Fruit fly (Drosophila melanogaster) whole organism, embryonic: Measurements from ENCODE around the gene NimB4.
A peak's percentile ranks its signal among the peaks of the same experiment; 100 is the strongest.

ENCODE experiments used
- BEAF-32 ChIP-seq: fragments of 200-800 bp; sonication (Bioruptor generic); optimal IDR thresholded peaks from 3 replicates; lab custom pipeline; 2017; ENCODE audit warnings: missing biosample characterization, missing genetic modification characterization, mild to moderate bottlenecking, moderate library complexity, missing genetic modification reagents
- Bteb2 ChIP-seq: fragments of 200-800 bp; sonication (Bioruptor generic); optimal IDR thresholded peaks from 2 replicates; lab custom pipeline; 2016; ENCODE audit warnings: missing biosample characterization, missing genetic modification characterization
- CG10366 ChIP-seq: fragments of 200-800 bp; sonication (Bioruptor generic); IDR thresholded peaks from 2 replicates; pipeline ENCODE4 v1.3.6; 2022; ENCODE audit warnings: missing biosample characterization, missing genetic modification characterization
- CG16813 ChIP-seq: fragments of 200-800 bp; sonication (Bioruptor generic); IDR thresholded peaks from 3 replicates; pipeline ENCODE4 v1.3.6; 2022; ENCODE audit warnings: missing biosample characterization, missing genetic modification characterization; ENCODE audit not compliant: partially characterized antibody
- CG17186 ChIP-seq: fragments of 200-800 bp; sonication (Bioruptor generic); optimal IDR thresholded peaks from 3 replicates; lab custom pipeline; 2017; ENCODE audit warnings: missing biosample characterization, missing genetic modification reagents, missing genetic modification characterization
- CG18476 ChIP-seq: fragments of 200-800 bp; sonication (Bioruptor generic); optimal IDR thresholded peaks from 2 replicates; lab custom pipeline; 2016; ENCODE audit warnings: missing biosample characterization, mild to moderate bottlenecking, missing genetic modification characterization
- CG18764 ChIP-seq: fragments of 200-800 bp; sonication (Bioruptor generic); optimal IDR thresholded peaks from 3 replicates; lab custom pipeline; 2016; ENCODE audit warnings: missing biosample characterization, missing genetic modification characterization
- CG4730 ChIP-seq: fragments of 200-800 bp; sonication (Bioruptor generic); IDR thresholded peaks from 2 replicates; pipeline ENCODE4 v1.3.6; 2022; ENCODE audit warnings: missing biosample characterization, missing genetic modification characterization
- CG6683 ChIP-seq: fragments of 200-800 bp; sonication (Bioruptor generic); optimal IDR thresholded peaks from 2 replicates; lab custom pipeline; 2017; ENCODE audit warnings: missing biosample characterization, mild to moderate bottlenecking, missing genetic modification characterization, missing genetic modification reagents
- CG7839 ChIP-seq: fragments of 200-800 bp; sonication (Bioruptor generic); optimal IDR thresholded peaks from 3 replicates; lab custom pipeline; 2018; ENCODE audit warnings: missing biosample characterization, mild to moderate bottlenecking, missing genetic modification characterization, moderate library complexity
- CG7963 ChIP-seq: fragments of 200-800 bp; sonication (Bioruptor generic); IDR thresholded peaks from 3 replicates; pipeline ENCODE4 v1.3.6; 2022; ENCODE audit warnings: missing biosample characterization, missing genetic modification characterization; ENCODE audit not compliant: partially characterized antibody
- CG8290 ChIP-seq, 3 experiments: fragments of 200-800 bp; sonication (Bioruptor generic); optimal IDR thresholded peaks; 2 replicates each; lab custom pipeline; 2016 to 2019; ENCODE audit warnings: missing biosample characterization in 3 of 3, missing genetic modification characterization in 3 of 3, mild to moderate bottlenecking in 2 of 3, moderate library complexity in 1 of 3
- CG8765 ChIP-seq: fragments of 200-800 bp; sonication (Bioruptor generic); IDR thresholded peaks from 2 replicates; pipeline ENCODE4 v1.3.6; 2022; ENCODE audit warnings: missing biosample characterization, missing genetic modification characterization
- CG9727 ChIP-seq: fragments of 200-800 bp; sonication (Bioruptor generic); optimal IDR thresholded peaks from 3 replicates; lab custom pipeline; 2017; ENCODE audit warnings: missing biosample characterization, mild to moderate bottlenecking, missing genetic modification characterization
- CG9817 ChIP-seq: fragments of 200-800 bp; sonication (Bioruptor generic); optimal IDR thresholded peaks from 2 replicates; lab custom pipeline; 2018; ENCODE audit warnings: missing biosample characterization, mild to moderate bottlenecking, missing genetic modification characterization, moderate library complexity
- CG9932 ChIP-seq: fragments of 200-800 bp; sonication (Bioruptor generic); IDR thresholded peaks from 2 replicates; pipeline ENCODE4 v1.3.6; 2022; ENCODE audit warnings: missing biosample characterization, missing genetic modification characterization
- Chrac-16 ChIP-seq: fragments of 200-800 bp; sonication (Bioruptor generic); optimal IDR thresholded peaks from 3 replicates; lab custom pipeline; 2016; ENCODE audit warnings: missing biosample characterization, missing genetic modification characterization
- CkIIα-i1 ChIP-seq: fragments of 200-800 bp; sonication (Bioruptor generic); IDR thresholded peaks from 2 replicates; pipeline ENCODE4 v1.3.6; 2022; ENCODE audit warnings: missing biosample characterization, missing genetic modification characterization
- CoRest ChIP-seq: fragments of 200-800 bp; sonication (Bioruptor generic); optimal IDR thresholded peaks from 3 replicates; lab custom pipeline; 2018; ENCODE audit warnings: missing biosample characterization, mild to moderate bottlenecking, missing genetic modification characterization, moderate library complexity
- CrebB ChIP-seq: fragments of 200-800 bp; sonication (Bioruptor generic); optimal IDR thresholded peaks from 3 replicates; lab custom pipeline; 2018; ENCODE audit warnings: missing biosample characterization, mild to moderate bottlenecking, missing genetic modification characterization
- Dref ChIP-seq: fragments of 200-800 bp; sonication (Bioruptor generic); IDR thresholded peaks from 2 replicates; pipeline ENCODE4 v1.3.6; 2022; ENCODE audit warnings: missing biosample characterization, missing genetic modification characterization
- Gug ChIP-seq: fragments of 200-800 bp; sonication (Bioruptor generic); IDR thresholded peaks from 4 replicates; pipeline ENCODE4 v1.3.6; 2022; ENCODE audit warnings: missing biosample characterization, missing genetic modification characterization
- HHEX ChIP-seq: fragments of 200-800 bp; sonication (Bioruptor generic); optimal IDR thresholded peaks from 3 replicates; lab custom pipeline; 2017; ENCODE audit warnings: missing biosample characterization, mild to moderate bottlenecking, missing genetic modification characterization, missing genetic modification reagents
- HLH3B ChIP-seq: fragments of 200-800 bp; sonication (Bioruptor generic); IDR thresholded peaks from 2 replicates; pipeline ENCODE4 v1.3.6; 2022; ENCODE audit warnings: missing biosample characterization, missing genetic modification characterization
- HLHmδ ChIP-seq: fragments of 200-800 bp; sonication (Bioruptor generic); optimal IDR thresholded peaks from 2 replicates; lab custom pipeline; 2018; ENCODE audit warnings: missing biosample characterization, mild to moderate bottlenecking, missing genetic modification characterization, moderate library complexity
- Lpt ChIP-seq: fragments of >200 bp; optimal IDR thresholded peaks from 2 replicates; lab custom pipeline; 2018; ENCODE audit warnings: missing biosample characterization, missing genetic modification characterization
- MBD-R2 ChIP-seq: fragments of 200-800 bp; sonication (Bioruptor generic); IDR thresholded peaks from 2 replicates; pipeline ENCODE4 v1.3.6; 2022; ENCODE audit warnings: missing biosample characterization, missing genetic modification characterization
- Max ChIP-seq: fragments of 200-800 bp; sonication (Bioruptor generic); optimal IDR thresholded peaks from 2 replicates; lab custom pipeline; 2016; ENCODE audit warnings: missing biosample characterization, mild to moderate bottlenecking, missing genetic modification characterization
- Meics ChIP-seq: fragments of 200-800 bp; sonication (Bioruptor generic); optimal IDR thresholded peaks from 2 replicates; lab custom pipeline; 2017; ENCODE audit warnings: missing biosample characterization, mild to moderate bottlenecking, missing genetic modification characterization
- Myb ChIP-seq: fragments of 200-800 bp; sonication (Bioruptor generic); optimal IDR thresholded peaks from 2 replicates; lab custom pipeline; 2016; ENCODE audit warnings: missing biosample characterization, missing genetic modification characterization
- NC2β ChIP-seq: fragments of 200-800 bp; sonication (Bioruptor generic); optimal IDR thresholded peaks from 2 replicates; lab custom pipeline; 2016; ENCODE audit warnings: missing biosample characterization, missing genetic modification characterization
- Nf-YA ChIP-seq: fragments of 200-800 bp; sonication (Bioruptor generic); IDR thresholded peaks from 2 replicates; pipeline ENCODE4 v1.3.6; 2022; ENCODE audit warnings: missing biosample characterization, missing genetic modification characterization
- Side ChIP-seq: fragments of 200-800 bp; sonication (Bioruptor generic); optimal IDR thresholded peaks from 2 replicates; lab custom pipeline; 2016; ENCODE audit warnings: missing biosample characterization, missing genetic modification characterization
- Sin3A ChIP-seq: fragments of >200 bp; optimal IDR thresholded peaks from 2 replicates; lab custom pipeline; 2018
- Vsx1 ChIP-seq: fragments of 200-800 bp; sonication (Bioruptor generic); optimal IDR thresholded peaks from 2 replicates; lab custom pipeline; 2017; ENCODE audit warnings: missing biosample characterization, mild to moderate bottlenecking, missing genetic modification characterization, missing genetic modification reagents
- ase ChIP-seq: fragments of 200-800 bp; sonication (Bioruptor generic); IDR thresholded peaks from 3 replicates; pipeline ENCODE4 v1.3.6; 2022; ENCODE audit warnings: missing biosample characterization, missing genetic modification characterization
- cad ChIP-seq: fragments of >200 bp; optimal IDR thresholded peaks from 2 replicates; lab custom pipeline; 2017; ENCODE audit warnings: missing biosample characterization, missing genetic modification characterization
- croc ChIP-seq: fragments of 200-800 bp; sonication (Bioruptor generic); conservative IDR thresholded peaks from 3 replicates; pipeline ENCODE4 v1.3.6; 2022; ENCODE audit warnings: missing biosample characterization, missing genetic modification characterization
- emc ChIP-seq: fragments of 200-800 bp; sonication (Bioruptor generic); optimal IDR thresholded peaks from 2 replicates; lab custom pipeline; 2016; ENCODE audit warnings: missing biosample characterization, missing genetic modification characterization
- esg ChIP-seq: fragments of 200-800 bp; sonication (Bioruptor generic); conservative IDR thresholded peaks from 2 replicates; pipeline ENCODE4 v1.3.6; 2022; ENCODE audit warnings: missing biosample characterization, missing genetic modification characterization
- exex ChIP-seq: fragments of 200-800 bp; sonication (Bioruptor generic); optimal IDR thresholded peaks from 4 replicates; lab custom pipeline; 2018; ENCODE audit warnings: missing biosample characterization, mild to moderate bottlenecking, missing genetic modification characterization, moderate library complexity
- hb ChIP-seq: fragments of 200-800 bp; sonication (Bioruptor generic); IDR thresholded peaks from 3 replicates; pipeline ENCODE4 v1.3.6; 2022; ENCODE audit warnings: missing biosample characterization, missing genetic modification characterization; ENCODE audit not compliant: partially characterized antibody
- hth ChIP-seq: fragments of >200 bp; optimal IDR thresholded peaks from 2 replicates; lab custom pipeline; 2017; ENCODE audit warnings: inconsistent platforms
- lov ChIP-seq, 2 experiments: fragments of 200-800 bp in 1 of 2; fragments of >200 bp in 1 of 2; sonication (Bioruptor generic) in 1 of 2; IDR thresholded peaks in 1 of 2; optimal IDR thresholded peaks in 1 of 2; 2 replicates in 1 of 2; 3 replicates in 1 of 2; pipeline versions ENCODE4 v1.3.6 to Lab custom; 2017 to 2022; ENCODE audit warnings: missing biosample characterization in 1 of 2, missing genetic modification characterization in 1 of 2
- org-1 ChIP-seq: fragments of 200-800 bp; sonication (Bioruptor generic); optimal IDR thresholded peaks from 2 replicates; lab custom pipeline; 2017; ENCODE audit warnings: missing biosample characterization, missing genetic modification characterization
- pros ChIP-seq: fragments of 200-800 bp; sonication (Bioruptor generic); optimal IDR thresholded peaks from 3 replicates; lab custom pipeline; 2019; ENCODE audit warnings: missing biosample characterization, mild to moderate bottlenecking, missing genetic modification characterization, moderate library complexity
- sqz ChIP-seq: fragments of 200-800 bp; sonication (Bioruptor generic); optimal IDR thresholded peaks from 3 replicates; lab custom pipeline; 2018; ENCODE audit warnings: missing biosample characterization, mild to moderate bottlenecking, missing genetic modification characterization
- sr ChIP-seq: fragments of 200-800 bp; sonication (Bioruptor generic); IDR thresholded peaks from 3 replicates; pipeline ENCODE4 v1.3.6; 2022; ENCODE audit warnings: missing biosample characterization, missing genetic modification characterization
- tap ChIP-seq: fragments of 200-800 bp; optimal IDR thresholded peaks from 3 replicates; lab custom pipeline; 2019; ENCODE audit warnings: missing biosample characterization, mild to moderate bottlenecking, missing genetic modification characterization, moderate library complexity
- trem ChIP-seq: fragments of 200-800 bp; optimal IDR thresholded peaks from 3 replicates; lab custom pipeline; 2019; ENCODE audit warnings: missing biosample characterization, mild to moderate bottlenecking, missing genetic modification characterization, moderate library complexity

NimB4 gene

DNA sequence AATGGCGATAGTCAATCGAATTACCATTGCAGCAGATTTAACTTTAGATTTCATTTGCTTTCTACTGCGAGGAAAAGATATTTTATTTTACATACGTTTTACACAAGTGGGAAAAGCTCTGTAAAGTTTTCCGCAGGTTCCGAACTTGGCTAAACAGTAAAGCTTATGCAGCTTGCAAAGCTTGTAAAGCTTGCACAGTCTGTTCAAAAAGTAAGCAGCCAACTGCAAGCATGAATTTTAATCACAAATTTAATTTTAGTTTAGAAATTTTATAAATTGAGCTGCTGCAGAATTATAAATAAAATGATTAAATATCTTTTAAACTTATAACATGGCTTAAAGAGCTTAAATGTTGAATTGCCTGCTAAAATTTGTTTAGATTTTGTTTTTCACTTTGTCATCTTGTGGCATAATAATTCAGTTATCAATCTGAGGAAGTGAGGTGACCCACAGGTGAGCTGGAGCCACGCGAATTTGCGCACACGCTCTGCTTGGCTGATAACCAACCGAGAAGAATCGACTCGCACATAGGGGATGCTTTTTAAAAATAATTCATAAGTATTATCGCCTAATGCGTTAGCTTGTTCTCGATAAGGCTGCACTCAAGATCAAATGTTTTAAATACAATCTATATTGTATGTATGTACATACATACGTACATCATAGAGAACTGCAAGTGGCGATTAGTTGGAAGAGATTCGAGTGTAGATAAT is 42.0 kb upstream of the NimB4 start (continued):
- TF ChIP-seq esg = no peak; the same call in 1 of the 2 replicates
- TF ChIP-seq Side = no peak
- no peak for TF ChIP-seq Lpt
- no peak for TF ChIP-seq BEAF-32
- peak; percentile 27 for TF ChIP-seq CG8290 (GFP tag; optimal IDR thresholded peaks at IDR 0.05; lab: Kevin White, UChicago)
- TF ChIP-seq CG8290 (tag; optimal IDR thresholded peaks at IDR 0.05; lab: Kevin White, UChicago) = peak in 1 of 2 experiments; percentile 27
- TF ChIP-seq hb (GFP tag; lab: Robert Waterston, UW) = no peak
- TF ChIP-seq org-1 (GFP tag; lab: Kevin White, UChicago) = no peak
- TF ChIP-seq CG7839 = peak; percentile 62
- no peak for TF ChIP-seq trem
- TF ChIP-seq Chrac-16 (GFP tag; lab: Kevin White, UChicago) = no peak
- no peak for TF ChIP-seq CG7963 (GFP tag; lab: Robert Waterston, UW)
- TF ChIP-seq HLHmδ (GFP tag; lab: Kevin White, UChicago) = no peak
- TF ChIP-seq pros (GFP tag; lab: Kevin White, UChicago) = no peak
- no peak for TF ChIP-seq sr
- no peak for TF ChIP-seq Vsx1 (GFP tag; lab: Kevin White, UChicago)
- TF ChIP-seq CG6683 (GFP tag; lab: Kevin White, UChicago) = no peak
- no peak for TF ChIP-seq Myb (GFP tag; lab: Kevin White, UChicago)
- TF ChIP-seq CG10366 (GFP tag; lab: Robert Waterston, UW) = peak; percentile 48
- peak; percentile 47 for TF ChIP-seq tap (tag; lab: Kevin White, UChicago)
- no peak for TF ChIP-seq cad (GFP tag; lab: Kevin White, UChicago)
- no peak for TF ChIP-seq Sin3A
- no peak for TF ChIP-seq Nf-YA (GFP tag; lab: Robert Waterston, UW)
- no peak for TF ChIP-seq HHEX (GFP tag; lab: Kevin White, UChicago)
- no peak for TF ChIP-seq exex (tag; lab: Kevin White, UChicago)
- no peak for TF ChIP-seq CG17186
- TF ChIP-seq CrebB = no peak
- no peak for TF ChIP-seq sqz
- TF ChIP-seq HLH3B (GFP tag; lab: Robert Waterston, UW) = 0 out of 2 replicates have a peak, but pooled peaks have one; percentile 17
- TF ChIP-seq Bteb2 (GFP tag; lab: Kevin White, UChicago) = no peak
- TF ChIP-seq CG16813 = no peak
- no peak for TF ChIP-seq ase (GFP tag; lab: Robert Waterston, UW)
- TF ChIP-seq CG9932 = peak; percentile 76
- TF ChIP-seq CG18764 (GFP tag; lab: Kevin White, UChicago) = no peak
- no peak for TF ChIP-seq emc (GFP tag; lab: Kevin White, UChicago)
- no peak for TF ChIP-seq lov (optimal IDR thresholded peaks at IDR 0.05; lab: Kevin White, UChicago)
- no peak for TF ChIP-seq lov (GFP tag; IDR thresholded peaks at IDR 0.05; lab: Robert Waterston, UW)
- TF ChIP-seq MBD-R2 = no peak
- TF ChIP-seq CG9727 = no peak
- 0 out of 4 replicates have a peak, but pooled peaks have one; percentile 18 for TF ChIP-seq Gug (GFP tag; lab: Robert Waterston, UW)
- peak; percentile 33 for TF ChIP-seq CoRest (tag; lab: Kevin White, UChicago)
- TF ChIP-seq CG8765 (GFP tag; lab: Robert Waterston, UW) = no peak
- TF ChIP-seq Max (GFP tag; lab: Kevin White, UChicago) = peak; percentile 10
- TF ChIP-seq NC2β (GFP tag; lab: Kevin White, UChicago) = no peak
- no peak for TF ChIP-seq CkIIα-i1 (GFP tag; lab: Robert Waterston, UW)
- no peak for TF ChIP-seq CG18476 (GFP tag; lab: Kevin White, UChicago)
- no peak for TF ChIP-seq croc (GFP tag; lab: Robert Waterston, UW)
- no peak for TF ChIP-seq Dref
- no peak for TF ChIP-seq CG4730
- TF ChIP-seq hth = no peak
- TF ChIP-seq CG9817 (tag; lab: Kevin White, UChicago) = no peak
- peak; percentile 67 for TF ChIP-seq Meics (GFP tag; lab: Kevin White, UChicago)
